Fruit fly (Drosophila melanogaster) whole organism, adult: ENCODE measurements around the gene Rpp14b.

Source experiments
- CG11617 ChIP-seq: fragments of 200-800 bp; sonication (Bioruptor generic); optimal IDR thresholded peaks from 2 replicates; lab custom pipeline; 2017; ENCODE audit warnings: mild to moderate bottlenecking, missing biosample characterization, missing genetic modification reagents, missing genetic modification characterization
- CG12768 ChIP-seq: fragments of 200-800 bp; sonication (Bioruptor generic); optimal IDR thresholded peaks from 2 replicates; lab custom pipeline; 2017; ENCODE audit warnings: missing biosample characterization, missing genetic modification characterization, mild to moderate bottlenecking, moderate library complexity, missing genetic modification reagents
- CG14711 ChIP-seq: fragments of 200-800 bp; sonication (Bioruptor generic); optimal IDR thresholded peaks from 2 replicates; lab custom pipeline; 2018; ENCODE audit warnings: missing biosample characterization, mild to moderate bottlenecking, missing genetic modification characterization, moderate library complexity
- CG1620 ChIP-seq: fragments of 200-800 bp; sonication (Bioruptor generic); optimal IDR thresholded peaks from 2 replicates; lab custom pipeline; 2016; ENCODE audit warnings: missing biosample characterization, missing genetic modification characterization
- CG33017 ChIP-seq: fragments of 200-800 bp; sonication (Bioruptor generic); optimal IDR thresholded peaks from 2 replicates; lab custom pipeline; 2018; ENCODE audit warnings: missing biosample characterization, mild to moderate bottlenecking, missing genetic modification characterization, moderate library complexity
- CG5204 ChIP-seq: fragments of 200-800 bp; sonication (Bioruptor generic); optimal IDR thresholded peaks from 2 replicates; lab custom pipeline; 2016; ENCODE audit warnings: missing biosample characterization, missing genetic modification characterization
- CG7045 ChIP-seq: fragments of 200-800 bp; sonication (Bioruptor generic); optimal IDR thresholded peaks from 2 replicates; lab custom pipeline; 2017; ENCODE audit warnings: missing biosample characterization, mild to moderate bottlenecking, missing genetic modification characterization
- CG7101 ChIP-seq: fragments of 200-800 bp; sonication (Bioruptor generic); optimal IDR thresholded peaks from 2 replicates; lab custom pipeline; 2018; ENCODE audit warnings: missing biosample characterization, mild to moderate bottlenecking, missing genetic modification characterization, moderate library complexity
- Clk ChIP-seq: fragments of 200-800 bp; sonication (Bioruptor generic); optimal IDR thresholded peaks from 2 replicates; lab custom pipeline; 2017; ENCODE audit warnings: missing biosample characterization, missing genetic modification characterization
- Crg-1 ChIP-seq: fragments of 200-800 bp; sonication (Bioruptor generic); optimal IDR thresholded peaks from 2 replicates; lab custom pipeline; 2016; ENCODE audit warnings: missing biosample characterization, missing genetic modification characterization
- Hr96 ChIP-seq: fragments of 200-800 bp; sonication (Bioruptor generic); optimal IDR thresholded peaks from 2 replicates; lab custom pipeline; 2016; ENCODE audit warnings: missing biosample characterization, missing genetic modification characterization
- Mnt ChIP-seq: fragments of 200-800 bp; sonication (Bioruptor generic); optimal IDR thresholded peaks from 2 replicates; lab custom pipeline; 2016; ENCODE audit warnings: missing biosample characterization, mild to moderate bottlenecking, missing genetic modification characterization
- bab1 ChIP-seq: fragments of 200-800 bp; sonication (Bioruptor generic); optimal IDR thresholded peaks from 3 replicates; lab custom pipeline; 2019; ENCODE audit warnings: missing biosample characterization, mild to moderate bottlenecking, missing genetic modification characterization, moderate library complexity
- cic ChIP-seq: fragments of 200-800 bp; sonication (Bioruptor generic); optimal IDR thresholded peaks from 2 replicates; lab custom pipeline; 2017; ENCODE audit warnings: missing biosample characterization, mild to moderate bottlenecking, missing genetic modification characterization, moderate library complexity
- cnc ChIP-seq, 2 experiments: fragments of >200 bp; optimal IDR thresholded peaks; 2 replicates each; lab custom pipeline; 2017
- kay ChIP-seq: fragments of 200-800 bp; sonication (Bioruptor generic); peaks from one replicate; lab custom pipeline; 2016; ENCODE audit warnings: missing biosample characterization, missing genetic modification characterization, borderline replicate concordance
- ovo ChIP-seq: fragments of 200-800 bp; sonication (Bioruptor generic); optimal IDR thresholded peaks from 2 replicates; lab custom pipeline; 2016; ENCODE audit warnings: missing biosample characterization, missing genetic modification characterization
- pad ChIP-seq: fragments of 200-800 bp; sonication (Bioruptor generic); optimal IDR thresholded peaks from 3 replicates; lab custom pipeline; 2017; ENCODE audit warnings: missing biosample characterization, missing genetic modification characterization, mild to moderate bottlenecking, moderate library complexity, missing genetic modification reagents
- tj ChIP-seq: fragments of 200-800 bp; sonication (Bioruptor generic); optimal IDR thresholded peaks from 3 replicates; lab custom pipeline; 2017; ENCODE audit warnings: missing biosample characterization, mild to moderate bottlenecking, missing genetic modification characterization, moderate library complexity
- toe ChIP-seq: fragments of 200-800 bp; sonication (Bioruptor generic); optimal IDR thresholded peaks from 2 replicates; lab custom pipeline; 2016; ENCODE audit warnings: missing biosample characterization, missing genetic modification characterization

Gene Rpp14b

dm6 chr3R:30051933-30052332, 3.8 kb upstream of the Rpp14b start, which contains the start of gene CG15528:
CG15528 (minus strand) TSS chr3R:30052112.
- TF ChIP-seq ovo (GFP tag; lab: Kevin White, UChicago): no peak
- TF ChIP-seq CG5204 (GFP tag; lab: Kevin White, UChicago): no peak
- no peak for TF ChIP-seq Mnt (GFP tag; lab: Kevin White, UChicago)
- no peak for TF ChIP-seq bab1 (GFP tag; lab: Kevin White, UChicago)
- no peak for TF ChIP-seq cic
- TF ChIP-seq CG7045: no peak
- no peak for TF ChIP-seq CG12768 (GFP tag; lab: Kevin White, UChicago)
- TF ChIP-seq tj (GFP tag; lab: Kevin White, UChicago): no peak
- no peak for TF ChIP-seq toe (GFP tag; lab: Kevin White, UChicago)
- no peak for TF ChIP-seq CG1620 (GFP tag; lab: Kevin White, UChicago)
- TF ChIP-seq pad: no peak
- TF ChIP-seq CG14711 (tag; lab: Kevin White, UChicago): no peak
- no peak for TF ChIP-seq Crg-1 (GFP tag; lab: Kevin White, UChicago)
- TF ChIP-seq CG11617 (GFP tag; lab: Kevin White, UChicago): no peak
- TF ChIP-seq cnc (optimal IDR thresholded peaks at IDR 0.05; lab: Kevin White, UChicago): no peak
- no peak for TF ChIP-seq CG33017 (tag; lab: Kevin White, UChicago)
- no peak for TF ChIP-seq CG7101
- TF ChIP-seq kay (GFP tag; lab: Kevin White, UChicago): no peak
- TF ChIP-seq Clk (GFP tag; lab: Kevin White, UChicago): no peak
- no peak for TF ChIP-seq Hr96 (GFP tag; lab: Kevin White, UChicago)

dm6 chr3R:30052455-30053046, 3.2 kb upstream of the Rpp14b start, which contains the start of gene Jasper:
Jasper (plus strand) TSS chr3R:30052514.
- TF ChIP-seq kay (GFP tag; lab: Kevin White, UChicago) (no peak), Clk (GFP tag; lab: Kevin White, UChicago) (no peak), ovo (GFP tag; lab: Kevin White, UChicago) (peak; percentile 26), CG1620 (GFP tag; lab: Kevin White, UChicago) (peak; percentile 46), bab1 (GFP tag; lab: Kevin White, UChicago) (peak; percentile 71), CG12768 (GFP tag; lab: Kevin White, UChicago) (no peak), Mnt (GFP tag; lab: Kevin White, UChicago) (peak; percentile 24), cic (peak; percentile 40), CG14711 (tag; lab: Kevin White, UChicago) (no peak), CG7101 (peak; percentile 43), cnc (optimal IDR thresholded peaks at IDR 0.05; lab: Kevin White, UChicago) (no peak), CG5204 (GFP tag; lab: Kevin White, UChicago) (no peak), CG7045 (no peak), tj (GFP tag; lab: Kevin White, UChicago) (peak; percentile 80), CG33017 (tag; lab: Kevin White, UChicago) (no peak), Crg-1 (GFP tag; lab: Kevin White, UChicago) (no peak), pad (no peak), toe (GFP tag; lab: Kevin White, UChicago) (no peak), Hr96 (GFP tag; lab: Kevin White, UChicago) (no peak), CG11617 (GFP tag; lab: Kevin White, UChicago) (no peak)

dm6 chr3R:30056592-30057135, 907 bp downstream of the Rpp14b start, which contains the start of the genes CG7950 and Rpp14a:
CG7950 (plus strand) TSS chr3R:30056859.
Rpp14a (plus strand) TSS chr3R:30056859.
- TF ChIP-seq CG33017 (tag; lab: Kevin White, UChicago): peak; percentile 84
- TF ChIP-seq CG7045: peak; percentile 70
- peak; percentile 91 for TF ChIP-seq CG7101
- peak; percentile 96 for TF ChIP-seq CG1620 (GFP tag; lab: Kevin White, UChicago)
- peak; percentile 93 for TF ChIP-seq Mnt (GFP tag; lab: Kevin White, UChicago)
- peak; percentile 65 for TF ChIP-seq pad
- TF ChIP-seq CG12768 (GFP tag; lab: Kevin White, UChicago): peak; percentile 73
- TF ChIP-seq Clk (GFP tag; lab: Kevin White, UChicago): peak; percentile 62
- peak; percentile 92 for TF ChIP-seq bab1 (GFP tag; lab: Kevin White, UChicago)
- peak; percentile 90 for TF ChIP-seq CG11617 (GFP tag; lab: Kevin White, UChicago)
- peak; percentile 73 for TF ChIP-seq tj (GFP tag; lab: Kevin White, UChicago)
- no peak for TF ChIP-seq kay (GFP tag; lab: Kevin White, UChicago)
- no peak for TF ChIP-seq cnc (optimal IDR thresholded peaks at IDR 0.05; lab: Kevin White, UChicago)
- TF ChIP-seq ovo (GFP tag; lab: Kevin White, UChicago): peak; percentile 71
- peak; percentile 73 for TF ChIP-seq Crg-1 (GFP tag; lab: Kevin White, UChicago)
- TF ChIP-seq CG5204 (GFP tag; lab: Kevin White, UChicago): no peak
- TF ChIP-seq CG14711 (tag; lab: Kevin White, UChicago): peak; percentile 83
- TF ChIP-seq cic: peak; percentile 40
- peak; percentile 87 for TF ChIP-seq toe (GFP tag; lab: Kevin White, UChicago)
- TF ChIP-seq Hr96 (GFP tag; lab: Kevin White, UChicago): no peak

- TF ChIP-seq toe (GFP tag; lab: Kevin White, UChicago) (peak; percentile 12), Mnt (GFP tag; lab: Kevin White, UChicago) (peak; percentile 55), Clk (GFP tag; lab: Kevin White, UChicago) (no peak), cic (peak; percentile 46), CG5204 (GFP tag; lab: Kevin White, UChicago) (no peak), Hr96 (GFP tag; lab: Kevin White, UChicago) (no peak), kay (GFP tag; lab: Kevin White, UChicago) (no peak), bab1 (GFP tag; lab: Kevin White, UChicago) (peak; percentile 26), CG12768 (GFP tag; lab: Kevin White, UChicago) (peak; percentile 57), CG11617 (GFP tag; lab: Kevin White, UChicago) (peak; percentile 40), CG33017 (tag; lab: Kevin White, UChicago) (peak; percentile 28), CG14711 (tag; lab: Kevin White, UChicago) (peak; percentile 48), Crg-1 (GFP tag; lab: Kevin White, UChicago) (no peak), cnc (optimal IDR thresholded peaks at IDR 0.05; lab: Kevin White, UChicago) (no peak), CG1620 (GFP tag; lab: Kevin White, UChicago) (no peak), tj (GFP tag; lab: Kevin White, UChicago) (no peak), CG7045 (no peak), CG7101 (peak; percentile 15), ovo (GFP tag; lab: Kevin White, UChicago) (peak; percentile 1), pad (no peak)
Measured at dm6 chr3R:30058057-30058868, 2.5 kb downstream of the Rpp14b start, which contains the start of gene sima. sima (plus strand) TSS chr3R:30058311.
